Worm (Caenorhabditis elegans) whole organism, midembryonic: ENCODE measurements around the gene erp-44.3.

ENCODE experiments used
- T22C8.4 ChIP-seq: fragments of 200-800 bp; sonication (Bioruptor generic); IDR thresholded peaks from 2 replicates; pipeline ENCODE4 v1.3.6; 2022; ENCODE audit warnings: missing genetic modification characterization, missing compliant biosample characterization
- cog-1 ChIP-seq: sonication (generic microtip); optimal IDR thresholded peaks from 2 replicates; lab custom pipeline; 2016; ENCODE audit warnings: missing genetic modification characterization, missing compliant biosample characterization
- med-1 ChIP-seq: sonication (generic microtip); optimal IDR thresholded peaks from 2 replicates; lab custom pipeline; 2017; ENCODE audit warnings: missing genetic modification characterization, mild to moderate bottlenecking, missing compliant biosample characterization, antibody characterized with exemption, missing genetic modification reagents; ENCODE audit not compliant: insufficient read depth
- tab-1 ChIP-seq: fragments of 200-800 bp; sonication (Bioruptor generic); IDR thresholded peaks from 2 replicates; pipeline ENCODE4 v1.3.6; 2022; ENCODE audit warnings: missing genetic modification characterization, missing compliant biosample characterization

ce11 chrIV:8096375-8096774, 26.1 kb upstream of the erp-44.3 start:
- no peak for TF ChIP-seq med-1
- no peak for TF ChIP-seq tab-1 (GFP tag; lab: Robert Waterston, UW)
- no peak for TF ChIP-seq T22C8.4
- TF ChIP-seq cog-1 (tag; lab: Kevin White, UChicago): no peak
